Fruit fly (Drosophila melanogaster) whole organism, embryonic: ENCODE data around the gene Rip11.

Experiments used
- ATbp ChIP-seq: fragments of 200-800 bp; sonication (Bioruptor generic); optimal IDR thresholded peaks from 2 replicates; lab custom pipeline; 2017; ENCODE audit warnings: missing biosample characterization, mild to moderate bottlenecking, missing genetic modification characterization, missing genetic modification reagents
- CG10979 ChIP-seq: fragments of 200-800 bp; sonication (Bioruptor generic); optimal IDR thresholded peaks from 2 replicates; lab custom pipeline; 2018; ENCODE audit warnings: missing biosample characterization, mild to moderate bottlenecking, missing genetic modification characterization, moderate library complexity
- CG11398 ChIP-seq: fragments of 200-800 bp; sonication (Bioruptor generic); optimal IDR thresholded peaks from 2 replicates; lab custom pipeline; 2016; ENCODE audit warnings: missing biosample characterization, missing genetic modification characterization
- CG11504 ChIP-seq: fragments of 200-800 bp; sonication (Bioruptor generic); optimal IDR thresholded peaks from 3 replicates; lab custom pipeline; 2019; ENCODE audit warnings: missing biosample characterization, mild to moderate bottlenecking, missing genetic modification characterization, moderate library complexity
- CG14014 ChIP-seq: fragments of 200-800 bp; sonication (Bioruptor generic); IDR thresholded peaks from 2 replicates; pipeline ENCODE4 v1.3.6; 2022; ENCODE audit warnings: missing biosample characterization, missing genetic modification characterization
- CG15601 ChIP-seq: fragments of 200-800 bp; sonication (Bioruptor generic); optimal IDR thresholded peaks from 3 replicates; lab custom pipeline; 2019; ENCODE audit warnings: missing biosample characterization, mild to moderate bottlenecking, missing genetic modification characterization, moderate library complexity
- CG16813 ChIP-seq: fragments of 200-800 bp; sonication (Bioruptor generic); IDR thresholded peaks from 3 replicates; pipeline ENCODE4 v1.3.6; 2022; ENCODE audit warnings: missing biosample characterization, missing genetic modification characterization; ENCODE audit not compliant: partially characterized antibody
- CG1832 ChIP-seq: fragments of 200-800 bp; sonication (Bioruptor generic); optimal IDR thresholded peaks from 2 replicates; lab custom pipeline; 2017; ENCODE audit warnings: missing biosample characterization, mild to moderate bottlenecking, missing genetic modification characterization, inconsistent platforms
- CG18599 ChIP-seq: fragments of 200-800 bp; sonication (Bioruptor generic); optimal IDR thresholded peaks from 3 replicates; lab custom pipeline; 2017; ENCODE audit warnings: missing biosample characterization, missing genetic modification characterization, mild to moderate bottlenecking, moderate library complexity, missing genetic modification reagents
- CG30403 ChIP-seq: fragments of 200-800 bp; sonication (Bioruptor generic); optimal IDR thresholded peaks from 3 replicates; lab custom pipeline; 2016; ENCODE audit warnings: missing biosample characterization, missing genetic modification characterization
- CG3995 ChIP-seq: fragments of 200-800 bp; sonication (Bioruptor generic); optimal IDR thresholded peaks from 3 replicates; lab custom pipeline; 2016; ENCODE audit warnings: missing biosample characterization, missing genetic modification characterization
- CG43689 ChIP-seq: fragments of 200-800 bp; sonication (Bioruptor generic); IDR thresholded peaks from 2 replicates; pipeline ENCODE4 v1.3.6; 2022; ENCODE audit warnings: missing biosample characterization, missing genetic modification characterization
- CG6765 ChIP-seq: fragments of 200-800 bp; sonication (Bioruptor generic); optimal IDR thresholded peaks from 3 replicates; lab custom pipeline; 2017; ENCODE audit warnings: missing biosample characterization, mild to moderate bottlenecking, missing genetic modification characterization
- CG7271 ChIP-seq: fragments of 200-800 bp; sonication (Bioruptor generic); optimal IDR thresholded peaks from 2 replicates; lab custom pipeline; 2018; ENCODE audit warnings: missing biosample characterization, mild to moderate bottlenecking, missing genetic modification characterization, moderate library complexity
- CG7839 ChIP-seq: fragments of 200-800 bp; sonication (Bioruptor generic); optimal IDR thresholded peaks from 3 replicates; lab custom pipeline; 2018; ENCODE audit warnings: missing biosample characterization, mild to moderate bottlenecking, missing genetic modification characterization, moderate library complexity
- CG8089 ChIP-seq: fragments of 200-800 bp; sonication (Bioruptor generic); optimal IDR thresholded peaks from 3 replicates; lab custom pipeline; 2016; ENCODE audit warnings: missing biosample characterization, missing genetic modification characterization
- CG8924 ChIP-seq: fragments of 200-800 bp; optimal IDR thresholded peaks from 3 replicates; lab custom pipeline; 2019; ENCODE audit warnings: missing biosample characterization, mild to moderate bottlenecking, missing genetic modification characterization, moderate library complexity
- CHES-1-like ChIP-seq: fragments of 200-800 bp; sonication (Bioruptor generic); optimal IDR thresholded peaks from 2 replicates; lab custom pipeline; 2016; ENCODE audit warnings: missing biosample characterization, missing genetic modification characterization
- CrebB ChIP-seq: fragments of 200-800 bp; sonication (Bioruptor generic); optimal IDR thresholded peaks from 3 replicates; lab custom pipeline; 2018; ENCODE audit warnings: missing biosample characterization, mild to moderate bottlenecking, missing genetic modification characterization
- Doc3 ChIP-seq: fragments of 200-800 bp; sonication (Bioruptor generic); IDR thresholded peaks from 3 replicates; pipeline ENCODE4 v1.3.6; 2022; ENCODE audit warnings: missing biosample characterization, missing genetic modification characterization; ENCODE audit not compliant: partially characterized antibody
- Dref ChIP-seq: fragments of 200-800 bp; sonication (Bioruptor generic); IDR thresholded peaks from 2 replicates; pipeline ENCODE4 v1.3.6; 2022; ENCODE audit warnings: missing biosample characterization, missing genetic modification characterization
- Jarid2 ChIP-seq: fragments of 200-800 bp; sonication (Bioruptor generic); optimal IDR thresholded peaks from 3 replicates; lab custom pipeline; 2017; ENCODE audit warnings: mild to moderate bottlenecking, missing biosample characterization, missing genetic modification reagents, missing genetic modification characterization
- Med ChIP-seq: fragments of 200-800 bp; sonication (Bioruptor generic); peaks from one replicate; lab custom pipeline; 2016; ENCODE audit warnings: missing biosample characterization, missing genetic modification characterization, mild to moderate bottlenecking, inconsistent platforms, moderate library complexity
- Mrtf ChIP-seq: fragments of 200-800 bp; sonication (Bioruptor generic); IDR thresholded peaks from 3 replicates; pipeline ENCODE4 v1.3.6; 2022; ENCODE audit warnings: missing biosample characterization, missing genetic modification characterization
- PHDP ChIP-seq: fragments of 200-800 bp; sonication (Bioruptor generic); optimal IDR thresholded peaks from 3 replicates; lab custom pipeline; 2018; ENCODE audit warnings: missing biosample characterization, mild to moderate bottlenecking, missing genetic modification characterization, moderate library complexity
- Sox100B ChIP-seq: fragments of 200-800 bp; sonication (Bioruptor generic); optimal IDR thresholded peaks from 3 replicates; lab custom pipeline; 2018; ENCODE audit warnings: missing biosample characterization, mild to moderate bottlenecking, missing genetic modification characterization
- Sry-β ChIP-seq: fragments of 200-800 bp; sonication (Bioruptor generic); optimal IDR thresholded peaks from 2 replicates; lab custom pipeline; 2018; ENCODE audit warnings: missing biosample characterization, mild to moderate bottlenecking, missing genetic modification characterization, moderate library complexity
- Xbp1 ChIP-seq: fragments of 200-800 bp; sonication (Bioruptor generic); optimal IDR thresholded peaks from 3 replicates; lab custom pipeline; 2016; ENCODE audit warnings: missing biosample characterization, mild to moderate bottlenecking, missing genetic modification characterization
- abd-A ChIP-seq: fragments of 200-800 bp; sonication (Bioruptor generic); optimal IDR thresholded peaks from 3 replicates; lab custom pipeline; 2019; ENCODE audit warnings: missing biosample characterization, mild to moderate bottlenecking, missing genetic modification characterization, moderate library complexity
- ap ChIP-seq: fragments of 200-800 bp; sonication (Bioruptor generic); IDR thresholded peaks from 2 replicates; pipeline ENCODE4 v1.3.6; 2022; ENCODE audit warnings: missing biosample characterization, missing genetic modification characterization
- corto ChIP-seq: fragments of 200-800 bp; sonication (Bioruptor generic); optimal IDR thresholded peaks from 2 replicates; lab custom pipeline; 2016; ENCODE audit warnings: missing biosample characterization, mild to moderate bottlenecking, missing genetic modification characterization, moderate library complexity
- cwo ChIP-seq: fragments of 200-800 bp; sonication (Bioruptor generic); optimal IDR thresholded peaks from 3 replicates; lab custom pipeline; 2017; ENCODE audit warnings: missing biosample characterization, missing genetic modification characterization, mild to moderate bottlenecking, moderate library complexity, missing genetic modification reagents
- disco-r ChIP-seq: fragments of 200-800 bp; sonication (Bioruptor generic); optimal IDR thresholded peaks from 2 replicates; lab custom pipeline; 2016; ENCODE audit warnings: missing biosample characterization, missing genetic modification characterization
- gcm2 ChIP-seq: fragments of 200-800 bp; sonication (Bioruptor generic); optimal IDR thresholded peaks from 2 replicates; lab custom pipeline; 2016; ENCODE audit warnings: missing biosample characterization, missing genetic modification characterization
- gsb ChIP-seq: fragments of 200-800 bp; sonication (Bioruptor generic); IDR thresholded peaks from 2 replicates; pipeline ENCODE4 v1.3.6; 2022; ENCODE audit warnings: missing biosample characterization, missing genetic modification characterization
- hth ChIP-seq: fragments of >200 bp; optimal IDR thresholded peaks from 2 replicates; lab custom pipeline; 2017; ENCODE audit warnings: inconsistent platforms
- jigr1 ChIP-seq: fragments of 200-800 bp; sonication (Bioruptor generic); IDR thresholded peaks from 3 replicates; pipeline ENCODE4 v1.3.6; 2022; ENCODE audit warnings: missing biosample characterization, missing genetic modification characterization
- klu ChIP-seq: fragments of 200-800 bp; sonication (Bioruptor generic); IDR thresholded peaks from 2 replicates; pipeline ENCODE4 v1.3.6; 2022; ENCODE audit warnings: missing biosample characterization, missing genetic modification characterization
- knrl ChIP-seq: fragments of 200-800 bp; sonication (Bioruptor generic); IDR thresholded peaks from 3 replicates; pipeline ENCODE4 v1.3.6; 2022; ENCODE audit warnings: missing biosample characterization, missing genetic modification characterization; ENCODE audit not compliant: partially characterized antibody
- lola ChIP-seq, 3 experiments: fragments of >200 bp in 2 of 3; fragments of 200-800 bp in 1 of 3; sonication (Bioruptor generic) in 1 of 3; optimal IDR thresholded peaks; 2 replicates each; lab custom pipeline; 2017 to 2019; ENCODE audit warnings: missing biosample characterization in 3 of 3, missing genetic modification characterization in 3 of 3, mild to moderate bottlenecking in 1 of 3, moderate library complexity in 1 of 3
- nerfin-2 ChIP-seq: fragments of 200-800 bp; sonication (Bioruptor generic); IDR thresholded peaks from 2 replicates; pipeline ENCODE4 v1.3.6; 2022; ENCODE audit warnings: missing biosample characterization, missing genetic modification characterization; ENCODE audit not compliant: partially characterized antibody
- nom ChIP-seq: fragments of 200-800 bp; sonication (Bioruptor generic); optimal IDR thresholded peaks from 2 replicates; lab custom pipeline; 2017; ENCODE audit warnings: missing biosample characterization, missing genetic modification characterization, mild to moderate bottlenecking, moderate library complexity, missing genetic modification reagents
- pros ChIP-seq: fragments of 200-800 bp; sonication (Bioruptor generic); optimal IDR thresholded peaks from 3 replicates; lab custom pipeline; 2019; ENCODE audit warnings: missing biosample characterization, mild to moderate bottlenecking, missing genetic modification characterization, moderate library complexity
- rib ChIP-seq: fragments of 200-800 bp; sonication (Bioruptor generic); IDR thresholded peaks from 2 replicates; pipeline ENCODE4 v1.3.6; 2022; ENCODE audit warnings: missing biosample characterization, missing genetic modification characterization
- row ChIP-seq: fragments of 200-800 bp; sonication (Bioruptor generic); IDR thresholded peaks from 3 replicates; pipeline ENCODE4 v1.3.6; 2022; ENCODE audit warnings: missing biosample characterization, missing genetic modification characterization
- sens-2 ChIP-seq: fragments of 200-800 bp; sonication (Bioruptor generic); IDR thresholded peaks from 2 replicates; pipeline ENCODE4 v1.3.6; 2022; ENCODE audit warnings: missing biosample characterization, missing genetic modification characterization
- sna ChIP-seq: fragments of 200-800 bp; sonication (Bioruptor generic); IDR thresholded peaks from 2 replicates; pipeline ENCODE4 v1.3.6; 2022; ENCODE audit warnings: missing biosample characterization, missing genetic modification characterization; ENCODE audit not compliant: partially characterized antibody
- ttk ChIP-seq: fragments of 200-800 bp; sonication (Bioruptor generic); IDR thresholded peaks from 2 replicates; pipeline ENCODE4 v2.1.2; 2022; ENCODE audit warnings: missing biosample characterization, missing genetic modification characterization
- unc-4 ChIP-seq: fragments of 200-800 bp; sonication (Bioruptor generic); IDR thresholded peaks from 2 replicates; pipeline ENCODE4 v1.3.6; 2022; ENCODE audit warnings: missing biosample characterization, missing genetic modification characterization; ENCODE audit not compliant: partially characterized antibody
- zen2 ChIP-seq: fragments of 200-800 bp; sonication (Bioruptor generic); IDR thresholded peaks from 3 replicates; pipeline ENCODE4 v1.3.6; 2022; ENCODE audit warnings: missing biosample characterization, missing genetic modification characterization; ENCODE audit not compliant: partially characterized antibody

Gene Rip11

dm6 chrX:18647961-18648360, 513 bp upstream of the Rip11 start, which contains the start of gene Nup35 (continued):
- TF ChIP-seq CG10979, result no peak
- TF ChIP-seq pros (GFP tag; lab: Kevin White, UChicago), result no peak
- TF ChIP-seq nom (GFP tag; lab: Kevin White, UChicago), result no peak
- no peak for TF ChIP-seq Sox100B (GFP tag; lab: Kevin White, UChicago)
- TF ChIP-seq CG11504 (tag; lab: Kevin White, UChicago), result no peak
- TF ChIP-seq CrebB (tag; lab: Kevin White, UChicago), result no peak
- peak; percentile 59 for TF ChIP-seq row (GFP tag; lab: Robert Waterston, UW)
- TF ChIP-seq Sry-β, result no peak
- TF ChIP-seq ATbp (GFP tag; lab: Kevin White, UChicago), result no peak
- TF ChIP-seq ap (GFP tag; lab: Robert Waterston, UW), result no peak
- no peak for TF ChIP-seq CG15601 (tag; lab: Kevin White, UChicago)
- peak; percentile 4 for TF ChIP-seq CG3995 (GFP tag; lab: Kevin White, UChicago)
- TF ChIP-seq knrl, result peak; percentile 78
- no peak for TF ChIP-seq CG6765 (GFP tag; lab: Kevin White, UChicago)
- peak; percentile 85 for TF ChIP-seq Dref (GFP tag; lab: Robert Waterston, UW)
- TF ChIP-seq Xbp1 (GFP tag; lab: Kevin White, UChicago), result no peak
- no peak for TF ChIP-seq CG7839 (tag; lab: Kevin White, UChicago)
- TF ChIP-seq PHDP (tag; lab: Kevin White, UChicago), result no peak
- TF ChIP-seq klu (GFP tag; lab: Robert Waterston, UW), result no peak
- TF ChIP-seq gsb, result no peak
- TF ChIP-seq sens-2 (GFP tag; lab: Robert Waterston, UW), result no peak
- peak; percentile 46; the same call in 1 of the 3 replicates for TF ChIP-seq zen2 (GFP tag; lab: Robert Waterston, UW)
- no peak for TF ChIP-seq CG11398
- no peak for TF ChIP-seq hth (lab: Kevin White, UChicago)
- TF ChIP-seq CHES-1-like, result no peak
- TF ChIP-seq abd-A (tag; lab: Kevin White, UChicago), result no peak
- TF ChIP-seq CG7271, result no peak
- TF ChIP-seq Doc3 (GFP tag; lab: Robert Waterston, UW), result peak; percentile 70
- TF ChIP-seq CG14014 (GFP tag; lab: Robert Waterston, UW), result no peak
- TF ChIP-seq CG8924 (tag; lab: Kevin White, UChicago), result no peak
- TF ChIP-seq corto (GFP tag; lab: Kevin White, UChicago), result no peak
- no peak for TF ChIP-seq gcm2 (GFP tag; lab: Kevin White, UChicago)
- peak; percentile 49 for TF ChIP-seq nerfin-2
- TF ChIP-seq CG18599 (GFP tag; lab: Kevin White, UChicago), result no peak
- TF ChIP-seq Med (GFP tag; lab: Kevin White, UChicago), result peak; percentile 49
- TF ChIP-seq jigr1 (GFP tag; lab: Robert Waterston, UW), result no peak
- TF ChIP-seq Mrtf (GFP tag; lab: Robert Waterston, UW), result no peak
- no peak for TF ChIP-seq lola (GFP tag; optimal IDR thresholded peaks at IDR 0.05; lab: Kevin White, UChicago)
- no peak for TF ChIP-seq CG43689 (GFP tag; lab: Robert Waterston, UW)
- peak; percentile 78 for TF ChIP-seq CG16813 (GFP tag; lab: Robert Waterston, UW)
- TF ChIP-seq sna (GFP tag; lab: Robert Waterston, UW), result no peak
- no peak for TF ChIP-seq disco-r
- TF ChIP-seq Jarid2 (GFP tag; lab: Kevin White, UChicago), result no peak
- TF ChIP-seq ttk (GFP tag; lab: Robert Waterston, UW), result no peak
- TF ChIP-seq CG8089, result no peak
- no peak for TF ChIP-seq cwo (GFP tag; lab: Kevin White, UChicago)
- TF ChIP-seq unc-4, result peak; percentile 69
- no peak for TF ChIP-seq rib (GFP tag; lab: Robert Waterston, UW)
- TF ChIP-seq CG1832 (GFP tag; lab: Kevin White, UChicago), result no peak
- TF ChIP-seq CG30403 (GFP tag; lab: Kevin White, UChicago), result no peak
